Worm (Caenorhabditis elegans) whole organism, L1 larva: Measurements from ENCODE around the gene asna-1.

Experiments used
- alr-1 ChIP-seq: fragments of 200-800 bp; sonication (Bioruptor generic); optimal IDR thresholded peaks from 2 replicates; lab custom pipeline; 2018; ENCODE audit warnings: borderline replicate concordance, mild to moderate bottlenecking, missing genetic modification characterization, missing compliant biosample characterization
- dsc-1 ChIP-seq: sonication (generic microtip); optimal IDR thresholded peaks from 2 replicates; lab custom pipeline; 2016; ENCODE audit warnings: mild to moderate bottlenecking, missing genetic modification characterization, missing compliant biosample characterization
- lin-15B ChIP-seq: fragments of 150-350 bp; sonication (generic microtip); optimal IDR thresholded peaks from 3 replicates; lab custom pipeline; 2014; ENCODE audit warnings: missing biosample characterization, missing genetic modification characterization
- lsy-2 ChIP-seq, 2 experiments: fragments of 150-350 bp; optimal IDR thresholded peaks; 2 replicates each; lab custom pipeline; 2014; ENCODE audit warnings: missing biosample characterization in 2 of 2, missing genetic modification characterization in 2 of 2
- mep-1 ChIP-seq: fragments of 150-350 bp; optimal IDR thresholded peaks from 2 replicates; lab custom pipeline; 2014; ENCODE audit warnings: missing biosample characterization, missing genetic modification characterization
- pqm-1 ChIP-seq: sonication (generic microtip); optimal IDR thresholded peaks from 3 replicates; lab custom pipeline; 2017; ENCODE audit warnings: missing biosample characterization, missing genetic modification characterization
- swsn-7 ChIP-seq: sonication (generic microtip); optimal IDR thresholded peaks from 2 replicates; lab custom pipeline; 2016; ENCODE audit warnings: missing genetic modification characterization, missing compliant biosample characterization
- unc-62 ChIP-seq: fragments of 150-350 bp; optimal IDR thresholded peaks from 2 replicates; lab custom pipeline; 2014; ENCODE audit warnings: missing biosample characterization, missing genetic modification reagents, missing genetic modification characterization
- zag-1 ChIP-seq: fragments of 150-350 bp; optimal IDR thresholded peaks from 2 replicates; lab custom pipeline; 2014; ENCODE audit warnings: missing biosample characterization, missing genetic modification characterization
- ztf-4 ChIP-seq: fragments of 150-350 bp; optimal IDR thresholded peaks from 2 replicates; lab custom pipeline; 2014; ENCODE audit warnings: missing biosample characterization, missing genetic modification characterization

- TF ChIP-seq unc-62 (no peak), swsn-7 (tag; lab: Kevin White, UChicago) (peak; percentile 20), lin-15B (tag; lab: Kevin White, UChicago) (no peak), mep-1 (peak; percentile 22), lsy-2 (tag; optimal IDR thresholded peaks at IDR 0.05; lab: Kevin White, UChicago) (peak in 1 of 2 experiments; percentile 42), zag-1 (no peak), dsc-1 (peak; percentile 40), alr-1 (tag; lab: Kevin White, UChicago) (no peak), pqm-1 (tag; lab: Kevin White, UChicago) (no peak), ztf-4 (tag; lab: Kevin White, UChicago) (no peak)
Observed at ce11 chrIII:8886309-8886708, 8.6 kb upstream of the asna-1 start.
